Fruit fly (Drosophila melanogaster): ENCODE results near the gene Spn38F.

dm6 chr2L:20829309-20829708 lies 8.5 kb downstream of the Spn38F start, which contains the start of gene CG31673:
- TF ChIP-seq CG8478 (optimal IDR thresholded peaks at IDR 0.05), result no peak
- no peak for TF ChIP-seq CTCF (optimal IDR thresholded peaks at IDR 0.05)
